Worm (Caenorhabditis elegans): ENCODE data around the gene rips-1.

Gene rips-1

DNA sequence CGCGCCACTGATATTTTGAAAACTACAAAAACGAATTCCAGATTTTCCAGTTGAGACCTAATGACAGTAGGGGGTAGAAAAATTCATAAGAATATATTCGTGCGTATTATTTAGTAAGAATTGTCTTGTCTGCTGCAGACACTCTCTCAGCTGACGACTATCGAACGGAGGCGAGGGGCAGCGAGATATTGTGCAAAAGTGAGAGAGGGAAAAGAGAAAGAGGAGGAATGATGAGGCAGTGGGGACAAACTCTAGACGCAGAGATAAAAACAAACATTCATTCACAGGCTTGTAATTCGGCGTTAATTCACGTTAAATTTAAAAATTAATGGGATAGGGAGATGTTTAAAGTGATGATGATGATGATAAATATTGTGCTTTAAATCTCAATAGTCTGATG is 14.9 kb upstream of the rips-1 start, which contains the start of gene gid-7 (continued):
- TF ChIP-seq saeg-2 (GFP tag; IDR thresholded peaks at IDR 0.05) (no peak), pqm-1 (tag; optimal IDR thresholded peaks at IDR 0.05) (no peak), unc-130 (GFP tag; optimal IDR thresholded peaks at IDR 0.05) (peak; percentile 2), spr-3 (GFP tag; optimal IDR thresholded peaks at IDR 0.05) (no peak), duxl-1 (tag; optimal IDR thresholded peaks at IDR 0.05; ENCODE audit: poor library complexity) (no peak), ztf-11 (tag; optimal IDR thresholded peaks at IDR 0.05) (no peak), ceh-44 (GFP tag; IDR thresholded peaks at IDR 0.05) (no peak), gei-8 (GFP tag; optimal IDR thresholded peaks at IDR 0.05) (no peak), F10B5.3 (tag; optimal IDR thresholded peaks at IDR 0.05) (no peak), aha-1 (tag) (peak; percentile 95), ZK337.2 (GFP tag; IDR thresholded peaks at IDR 0.05) (no peak), unc-39 (tag; optimal IDR thresholded peaks at IDR 0.05) (no peak), spr-1 (tag; optimal IDR thresholded peaks at IDR 0.05) (no peak), daf-8 (GFP tag; IDR thresholded peaks at IDR 0.05) (no peak), mxl-3 (GFP tag; optimal IDR thresholded peaks at IDR 0.05) (no peak), daf-12 (tag; optimal IDR thresholded peaks at IDR 0.05) (no peak), nhr-77 (tag; optimal IDR thresholded peaks at IDR 0.05) (no peak), nhr-41 (GFP tag; IDR thresholded peaks at IDR 0.05) (no peak)

DNA sequence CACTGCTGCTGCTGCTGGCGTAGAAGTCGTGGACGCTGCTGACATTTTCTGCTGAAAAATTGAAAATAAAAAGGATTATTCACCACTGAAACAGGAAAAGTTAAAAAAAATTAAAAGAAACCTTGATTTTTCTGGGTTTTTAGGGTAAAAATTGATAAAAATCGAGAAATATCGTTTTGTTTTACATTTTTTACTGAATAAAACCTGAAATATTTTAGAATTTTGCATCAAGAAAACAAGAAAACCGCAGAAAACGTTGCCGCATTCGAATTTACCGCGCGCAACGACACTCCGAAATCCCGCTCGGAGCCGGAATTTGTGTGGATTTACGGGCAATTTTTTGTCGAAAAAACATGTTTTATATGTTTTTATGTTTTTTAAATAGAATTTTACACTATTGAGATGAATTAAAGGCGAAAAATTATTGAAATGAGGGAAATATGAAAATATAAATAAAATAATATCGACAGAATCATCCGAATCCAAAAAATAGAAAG is 12.4 kb upstream of the rips-1 start, which contains the start of gene chk-1:
Gene chk-1, minus strand, starts transcription at position 51 of the 497 bp plus-strand sequence.
- TF ChIP-seq rbr-2 (tag; optimal IDR thresholded peaks at IDR 0.05), result peak; percentile 39
- no peak for TF ChIP-seq nhr-10 (tag; optimal IDR thresholded peaks at IDR 0.05)
- peak; percentile 95 for TF ChIP-seq dpl-1 (GFP tag; optimal IDR thresholded peaks at IDR 0.05)
- no peak for TF ChIP-seq madf-9 (GFP tag; conservative IDR thresholded peaks at IDR 0.05)
- peak; percentile 52 for TF ChIP-seq hlh-30 (tag; optimal IDR thresholded peaks at IDR 0.05; ENCODE audit: insufficient read depth)
- TF ChIP-seq nhr-77 (tag; optimal IDR thresholded peaks at IDR 0.05), result peak; percentile 35
- TF ChIP-seq snpc-4 (tag; optimal IDR thresholded peaks at IDR 0.05), result no peak
- TF ChIP-seq jun-1 (tag; optimal IDR thresholded peaks at IDR 0.05), result no peak
- TF ChIP-seq lim-7 (GFP tag; IDR thresholded peaks at IDR 0.05), result no peak
- no peak for TF ChIP-seq ceh-44 (GFP tag; IDR thresholded peaks at IDR 0.05)
- peak; percentile 83 for TF ChIP-seq mes-2 (tag; optimal IDR thresholded peaks at IDR 0.05; ENCODE audit: poor library complexity, severe bottlenecking)
- TF ChIP-seq lin-13 (GFP tag; optimal IDR thresholded peaks at IDR 0.05), result no peak
- TF ChIP-seq dmd-9 (GFP tag; IDR thresholded peaks at IDR 0.05), result no peak
- no peak for TF ChIP-seq zip-11 (GFP tag; IDR thresholded peaks at IDR 0.05)
- TF ChIP-seq nhr-28 (tag; optimal IDR thresholded peaks at IDR 0.05), result no peak
- TF ChIP-seq unc-62 (GFP tag; optimal IDR thresholded peaks at IDR 0.05 in 1 of 2), result no peak
- no peak for TF ChIP-seq unc-62 (tag; optimal IDR thresholded peaks at IDR 0.05)
- no peak for TF ChIP-seq F10B5.3 (tag; optimal IDR thresholded peaks at IDR 0.05)
- no peak for TF ChIP-seq ctbp-1 (GFP tag; IDR thresholded peaks at IDR 0.05)
- no peak for TF ChIP-seq mdt-29 (GFP tag; IDR thresholded peaks at IDR 0.05)
- no peak for TF ChIP-seq saeg-2 (GFP tag; IDR thresholded peaks at IDR 0.05)
- no peak for TF ChIP-seq lsy-2 (tag; optimal IDR thresholded peaks at IDR 0.05)
- TF ChIP-seq dmd-6 (GFP tag; IDR thresholded peaks at IDR 0.05), result peak; percentile 14; the same call in 1 of the 2 replicates
- TF ChIP-seq Y48G9A.11 (GFP tag; IDR thresholded peaks at IDR 0.05), result peak; percentile 97
- TF ChIP-seq pha-4 (GFP tag; IDR thresholded peaks at IDR 0.05), result no peak
- TF ChIP-seq pha-4 (tag; optimal IDR thresholded peaks at IDR 0.05), result peak; percentile 24
- TF ChIP-seq aly-2 (tag; optimal IDR thresholded peaks at IDR 0.05), result no peak
- TF ChIP-seq R02D3.7 (tag; optimal IDR thresholded peaks at IDR 0.05), result peak; percentile 88
- no peak for TF ChIP-seq F26F4.8 (GFP tag; conservative IDR thresholded peaks at IDR 0.05)
- TF ChIP-seq hif-1 (tag; optimal IDR thresholded peaks at IDR 0.05), result peak in 1 of 2 experiments; percentile 63
- TF ChIP-seq ces-1 (GFP tag; optimal IDR thresholded peaks at IDR 0.05), result no peak
- no peak for TF ChIP-seq ztf-7 (tag; optimal IDR thresholded peaks at IDR 0.05)
- TF ChIP-seq gei-8 (GFP tag; optimal IDR thresholded peaks at IDR 0.05), result no peak
- TF ChIP-seq nhr-42 (GFP tag; IDR thresholded peaks at IDR 0.05), result no peak
- TF ChIP-seq hlh-11 (tag; optimal IDR thresholded peaks at IDR 0.05), result peak; percentile 50

All from whole organism, L4 larva.